In the genomic region with DNA sequence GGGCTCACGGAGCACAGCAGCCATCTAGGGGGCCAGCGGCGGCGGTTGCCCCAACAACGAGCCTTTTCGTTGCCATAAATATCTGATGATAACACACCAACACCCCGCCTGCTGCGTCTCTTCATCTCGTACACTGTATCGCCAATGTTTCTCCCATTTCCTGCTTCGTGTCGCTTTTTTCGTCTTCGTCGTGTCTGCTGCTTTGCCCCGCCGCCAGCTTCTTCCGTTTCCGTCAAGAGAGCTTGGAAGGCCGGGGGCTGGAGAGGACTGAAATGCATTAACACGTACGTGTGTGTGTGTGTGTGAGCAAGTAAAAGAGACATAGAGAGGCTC, we compare ENCODE assay signal across 1 worm cellular context.
A peak's percentile ranks its signal among the peaks of the same experiment; 100 is the strongest.
TF ChIP-seq lines count a peak whose summit lies in the region.

No protein-coding gene starts in this region.

TF ChIP-seq in whole organism, L2 larva, 48 proteins besides CTCF, POLR2A, EP300 and RAD21 (continued from another document):
- peak; percentile 58 for TF ChIP-seq F13H6.1 (tag; optimal IDR thresholded peaks at IDR 0.05; lab: Kevin White, UChicago)
